Worm (Caenorhabditis elegans) whole organism, L1 larva: ENCODE measurements around the gene aqp-3.

Experiments
- C04F5.9 ChIP-seq: sonication (generic microtip); optimal IDR thresholded peaks from 2 replicates; lab custom pipeline; 2016; ENCODE audit warnings: missing genetic modification characterization, missing compliant biosample characterization
- C16A3.4 ChIP-seq: fragments of 150-350 bp; optimal IDR thresholded peaks from 2 replicates; lab custom pipeline; 2014; ENCODE audit warnings: missing biosample characterization, missing genetic modification characterization
- C34B4.2 ChIP-seq: sonication (generic microtip); optimal IDR thresholded peaks from 2 replicates; lab custom pipeline; 2017; ENCODE audit warnings: mild to moderate bottlenecking, missing genetic modification characterization, missing compliant biosample characterization
- F16B12.6 ChIP-seq: fragments of 150-350 bp; optimal IDR thresholded peaks from 2 replicates; lab custom pipeline; 2014; ENCODE audit warnings: missing biosample characterization, missing genetic modification characterization
- blmp-1 ChIP-seq: fragments of 150-350 bp; optimal IDR thresholded peaks from 2 replicates; lab custom pipeline; 2014; ENCODE audit warnings: missing biosample characterization, missing genetic modification characterization
- ceh-63 ChIP-seq: fragments of 200-800 bp; sonication (Bioruptor generic); optimal IDR thresholded peaks from 2 replicates; lab custom pipeline; 2018; ENCODE audit warnings: mild to moderate bottlenecking, missing genetic modification characterization, missing compliant biosample characterization
- ceh-8 ChIP-seq: fragments of 200-800 bp; sonication (Bioruptor generic); optimal IDR thresholded peaks from 2 replicates; lab custom pipeline; 2018; ENCODE audit warnings: mild to moderate bottlenecking, missing genetic modification characterization, moderate library complexity, missing compliant biosample characterization
- ceh-82 ChIP-seq, 3 experiments: fragments of 150-350 bp in 1 of 3; sonication (generic microtip) in 2 of 3; optimal IDR thresholded peaks; 2 replicates each; lab custom pipeline; 2014 to 2017; ENCODE audit warnings: missing biosample characterization in 3 of 3, missing genetic modification characterization in 3 of 3
- ceh-90 ChIP-seq: sonication (generic microtip); optimal IDR thresholded peaks from 2 replicates; lab custom pipeline; 2016; ENCODE audit warnings: missing genetic modification characterization, missing compliant biosample characterization
- ces-1 ChIP-seq: fragments of 150-350 bp; optimal IDR thresholded peaks from 2 replicates; lab custom pipeline; 2014; ENCODE audit warnings: missing biosample characterization, missing genetic modification reagents, missing genetic modification characterization
- dpl-1 ChIP-seq, 3 experiments: fragments of 150-350 bp in 2 of 3; sonication (generic microtip) in 1 of 3; optimal IDR thresholded peaks; 2 replicates each; lab custom pipeline; 2014 to 2017; ENCODE audit warnings: missing biosample characterization in 3 of 3, missing genetic modification characterization in 3 of 3, missing genetic modification reagents in 3 of 3
- dsc-1 ChIP-seq: sonication (generic microtip); optimal IDR thresholded peaks from 2 replicates; lab custom pipeline; 2016; ENCODE audit warnings: mild to moderate bottlenecking, missing genetic modification characterization, missing compliant biosample characterization
- efl-1 ChIP-seq, 4 experiments: fragments of 150-350 bp; optimal IDR thresholded peaks in 3 of 4; peaks in 1 of 4; 1 replicate in 1 of 4; 2 replicates in 3 of 4; lab custom pipeline; 2014; ENCODE audit warnings: missing biosample characterization in 2 of 4, missing genetic modification characterization in 2 of 4, missing genetic modification reagents in 2 of 4
- efl-3 ChIP-seq: fragments of 200-800 bp; sonication (Bioruptor generic); optimal IDR thresholded peaks from 2 replicates; lab custom pipeline; 2018; ENCODE audit warnings: mild to moderate bottlenecking, missing genetic modification characterization, missing compliant biosample characterization
- egl-13 ChIP-seq: sonication (generic microtip); optimal IDR thresholded peaks from 2 replicates; lab custom pipeline; 2016; ENCODE audit warnings: missing genotype, missing genetic modification reagents, missing genetic modification characterization, missing compliant biosample characterization
- elt-2 ChIP-seq: sonication (generic microtip); optimal IDR thresholded peaks from 2 replicates; lab custom pipeline; 2016; ENCODE audit warnings: missing genetic modification characterization, mild to moderate bottlenecking, inconsistent platforms, missing compliant biosample characterization, missing genetic modification reagents
- fkh-4 ChIP-seq: sonication (generic microtip); optimal IDR thresholded peaks from 2 replicates; lab custom pipeline; 2016; ENCODE audit warnings: missing compliant biosample characterization, missing genetic modification characterization, borderline replicate concordance
- fkh-8 ChIP-seq: sonication (generic microtip); optimal IDR thresholded peaks from 2 replicates; lab custom pipeline; 2016; ENCODE audit warnings: mild to moderate bottlenecking, missing genetic modification characterization, missing compliant biosample characterization
- fos-1 ChIP-seq: fragments of 150-350 bp; optimal IDR thresholded peaks from 2 replicates; lab custom pipeline; 2014; ENCODE audit warnings: missing biosample characterization, missing genetic modification characterization
- grh-1 ChIP-seq: fragments of 200-800 bp; sonication (Bioruptor generic); IDR thresholded peaks from 2 replicates; pipeline ENCODE4 v1.3.6; 2022; ENCODE audit warnings: missing genetic modification reagents, missing genetic modification characterization, missing compliant biosample characterization
- hlh-17 ChIP-seq: fragments of 200-800 bp; sonication (Bioruptor generic); optimal IDR thresholded peaks from 2 replicates; lab custom pipeline; 2018; ENCODE audit warnings: missing genetic modification characterization, mild to moderate bottlenecking, missing compliant biosample characterization, moderate library complexity, borderline replicate concordance
- hlh-4 ChIP-seq: sonication (generic microtip); optimal IDR thresholded peaks from 2 replicates; lab custom pipeline; 2016; ENCODE audit warnings: mild to moderate bottlenecking, missing genetic modification characterization, missing compliant biosample characterization
- hpl-2 ChIP-seq: fragments of 150-350 bp; optimal IDR thresholded peaks from 2 replicates; lab custom pipeline; 2014; ENCODE audit warnings: missing biosample characterization, missing genetic modification reagents, missing genetic modification characterization
- lin-14 ChIP-seq: fragments of 200-800 bp; sonication (Bioruptor generic); optimal IDR thresholded peaks from 2 replicates; lab custom pipeline; 2018; ENCODE audit warnings: mild to moderate bottlenecking, missing genetic modification characterization, moderate library complexity, missing compliant biosample characterization
- lin-15B ChIP-seq: fragments of 150-350 bp; sonication (generic microtip); optimal IDR thresholded peaks from 3 replicates; lab custom pipeline; 2014; ENCODE audit warnings: missing biosample characterization, missing genetic modification characterization
- lin-35 ChIP-seq, 2 experiments: fragments of 150-350 bp; optimal IDR thresholded peaks; 2 replicates each; lab custom pipeline; 2014; ENCODE audit warnings: missing biosample characterization in 2 of 2, missing genetic modification characterization in 2 of 2, missing genetic modification reagents in 2 of 2
- mab-9 ChIP-seq: fragments of 200-800 bp; sonication (Bioruptor generic); IDR thresholded peaks from 2 replicates; pipeline ENCODE4 v1.3.6; 2022; ENCODE audit warnings: missing genetic modification reagents, missing genetic modification characterization, missing compliant biosample characterization
- mep-1 ChIP-seq: fragments of 150-350 bp; optimal IDR thresholded peaks from 2 replicates; lab custom pipeline; 2014; ENCODE audit warnings: missing biosample characterization, missing genetic modification characterization
- nhr-19 ChIP-seq: fragments of 200-800 bp; sonication (Bioruptor generic); conservative IDR thresholded peaks from 2 replicates; pipeline ENCODE4 v1.3.6; 2022; ENCODE audit warnings: missing genetic modification characterization, missing compliant biosample characterization
- nhr-20 ChIP-seq: sonication (generic microtip); optimal IDR thresholded peaks from 2 replicates; lab custom pipeline; 2016; ENCODE audit warnings: mild to moderate bottlenecking, missing genetic modification characterization, missing compliant biosample characterization
- nhr-237 ChIP-seq: fragments of 150-350 bp; optimal IDR thresholded peaks from 2 replicates; lab custom pipeline; 2014; ENCODE audit warnings: missing biosample characterization, missing genetic modification characterization
- nhr-28 ChIP-seq: fragments of 150-350 bp; optimal IDR thresholded peaks from 2 replicates; lab custom pipeline; 2014; ENCODE audit warnings: missing biosample characterization, missing genetic modification characterization
- nhr-76 ChIP-seq: sonication (generic microtip); optimal IDR thresholded peaks from 2 replicates; lab custom pipeline; 2017; ENCODE audit warnings: missing biosample characterization, missing genetic modification characterization
- nhr-77 ChIP-seq: fragments of 150-350 bp; optimal IDR thresholded peaks from 2 replicates; lab custom pipeline; 2014; ENCODE audit warnings: missing biosample characterization, missing genetic modification characterization
- nhr-84 ChIP-seq: sonication (generic microtip); optimal IDR thresholded peaks from 2 replicates; lab custom pipeline; 2017; ENCODE audit warnings: missing biosample characterization, missing genetic modification characterization
- nhr-85 ChIP-seq: sonication (generic microtip); peaks from one replicate; lab custom pipeline; 2016; ENCODE audit warnings: missing genetic modification characterization, inconsistent platforms, missing compliant biosample characterization
- nhr-90 ChIP-seq: sonication (generic microtip); optimal IDR thresholded peaks from 2 replicates; lab custom pipeline; 2016; ENCODE audit warnings: mild to moderate bottlenecking, missing genetic modification characterization, missing compliant biosample characterization; ENCODE audit not compliant: poor library complexity
- pag-3 ChIP-seq: sonication (generic microtip); optimal IDR thresholded peaks from 2 replicates; lab custom pipeline; 2017; ENCODE audit warnings: missing genetic modification characterization, mild to moderate bottlenecking, missing compliant biosample characterization, antibody characterized with exemption, borderline replicate concordance; ENCODE audit not compliant: insufficient read depth
- pax-3 ChIP-seq: fragments of 200-800 bp; sonication (Bioruptor generic); optimal IDR thresholded peaks from 2 replicates; lab custom pipeline; 2018; ENCODE audit warnings: mild to moderate bottlenecking, missing genetic modification characterization, moderate library complexity, missing compliant biosample characterization
- pqm-1 ChIP-seq: sonication (generic microtip); optimal IDR thresholded peaks from 3 replicates; lab custom pipeline; 2017; ENCODE audit warnings: missing biosample characterization, missing genetic modification characterization
- rnt-1 ChIP-seq: sonication (generic microtip); optimal IDR thresholded peaks from 2 replicates; lab custom pipeline; 2016; ENCODE audit warnings: mild to moderate bottlenecking, missing genetic modification characterization, moderate library complexity, missing compliant biosample characterization
- skn-1 ChIP-seq: fragments of 150-350 bp; optimal IDR thresholded peaks from 2 replicates; lab custom pipeline; 2014; ENCODE audit warnings: missing biosample characterization, missing genetic modification characterization
- snpc-4 ChIP-seq: fragments of 150-350 bp; optimal IDR thresholded peaks from 2 replicates; lab custom pipeline; 2014; ENCODE audit warnings: missing biosample characterization, missing genetic modification characterization
- sox-4 ChIP-seq: sonication (generic microtip); optimal IDR thresholded peaks from 2 replicates; lab custom pipeline; 2016; ENCODE audit warnings: missing genetic modification characterization, missing compliant biosample characterization
- sptf-1 ChIP-seq: fragments of 150-350 bp; optimal IDR thresholded peaks from 2 replicates; lab custom pipeline; 2014; ENCODE audit warnings: missing biosample characterization, missing genetic modification characterization
- tlp-1 ChIP-seq: fragments of 150-350 bp; optimal IDR thresholded peaks from 2 replicates; lab custom pipeline; 2014; ENCODE audit warnings: missing biosample characterization, missing genetic modification characterization
- unc-98 ChIP-seq: fragments of 200-800 bp; sonication (Bioruptor generic); IDR thresholded peaks from 2 replicates; pipeline ENCODE4 v1.3.6; 2022; ENCODE audit warnings: missing genetic modification characterization, missing compliant biosample characterization
- xbp-1 ChIP-seq: sonication (generic microtip); optimal IDR thresholded peaks from 2 replicates; lab custom pipeline; 2016; ENCODE audit warnings: missing genetic modification characterization, missing compliant biosample characterization
- zip-4 ChIP-seq: fragments of 200-800 bp; sonication (Bioruptor generic); optimal IDR thresholded peaks from 2 replicates; lab custom pipeline; 2018; ENCODE audit warnings: mild to moderate bottlenecking, missing genetic modification characterization, moderate library complexity, missing compliant biosample characterization
- ztf-11 ChIP-seq, 2 experiments: sonication (generic microtip); optimal IDR thresholded peaks; 2 replicates each; lab custom pipeline; 2016 to 2017; ENCODE audit warnings: missing genetic modification characterization in 2 of 2, missing biosample characterization in 1 of 2, missing compliant biosample characterization in 1 of 2
- ztf-4 ChIP-seq: fragments of 150-350 bp; optimal IDR thresholded peaks from 2 replicates; lab custom pipeline; 2014; ENCODE audit warnings: missing biosample characterization, missing genetic modification characterization

Gene aqp-3

DNA sequence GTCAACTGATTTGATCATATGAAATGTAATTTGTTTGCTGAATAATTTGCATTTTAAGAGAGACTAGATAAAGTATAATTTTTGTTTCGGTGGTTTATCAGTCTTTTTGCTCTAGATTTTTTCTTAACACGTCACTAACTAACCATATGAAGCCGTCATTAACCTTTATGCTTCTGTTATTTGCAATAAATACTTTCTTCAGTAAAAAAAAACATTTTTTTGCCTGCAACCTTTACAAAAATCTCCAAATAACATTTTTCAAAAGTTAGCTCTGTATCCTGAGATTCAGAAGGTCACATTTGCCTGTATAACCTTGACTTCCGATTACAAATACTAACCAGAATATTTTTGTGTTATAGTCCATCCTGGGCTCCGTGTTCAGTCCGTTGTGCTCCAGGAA, 4.5 kb upstream of the aqp-3 start:
- TF ChIP-seq dpl-1 (GFP tag; optimal IDR thresholded peaks at IDR 0.05; lab: Kevin White, UChicago): no peak
- no peak for TF ChIP-seq ztf-11 (tag; optimal IDR thresholded peaks at IDR 0.05; lab: Kevin White, UChicago)
- TF ChIP-seq mab-9 (GFP tag; lab: Robert Waterston, UW): no peak
- TF ChIP-seq ceh-90 (tag; lab: Kevin White, UChicago): no peak
- TF ChIP-seq fkh-8 (tag; lab: Kevin White, UChicago): no peak
- no peak for TF ChIP-seq lin-15B
- TF ChIP-seq ztf-4 (tag; lab: Kevin White, UChicago): no peak
- no peak for TF ChIP-seq ces-1 (GFP tag; lab: Kevin White, UChicago)
- TF ChIP-seq efl-3: no peak
- TF ChIP-seq nhr-28 (tag; lab: Kevin White, UChicago): no peak
- TF ChIP-seq ceh-8 (GFP tag; lab: Kevin White, UChicago): no peak
- no peak for TF ChIP-seq nhr-85 (tag; lab: Kevin White, UChicago)
- no peak for TF ChIP-seq pqm-1 (tag; lab: Kevin White, UChicago)
- TF ChIP-seq unc-98 (GFP tag; lab: Robert Waterston, UW): no peak
- no peak for TF ChIP-seq xbp-1 (tag; lab: Kevin White, UChicago)
- no peak for TF ChIP-seq sox-4 (tag; lab: Kevin White, UChicago)
- no peak for TF ChIP-seq nhr-237 (tag; lab: Kevin White, UChicago)
- TF ChIP-seq lin-14 (GFP tag; lab: Kevin White, UChicago): no peak
- TF ChIP-seq hlh-17 (GFP tag; lab: Kevin White, UChicago): no peak
- TF ChIP-seq nhr-90 (tag; lab: Kevin White, UChicago): no peak

DNA sequence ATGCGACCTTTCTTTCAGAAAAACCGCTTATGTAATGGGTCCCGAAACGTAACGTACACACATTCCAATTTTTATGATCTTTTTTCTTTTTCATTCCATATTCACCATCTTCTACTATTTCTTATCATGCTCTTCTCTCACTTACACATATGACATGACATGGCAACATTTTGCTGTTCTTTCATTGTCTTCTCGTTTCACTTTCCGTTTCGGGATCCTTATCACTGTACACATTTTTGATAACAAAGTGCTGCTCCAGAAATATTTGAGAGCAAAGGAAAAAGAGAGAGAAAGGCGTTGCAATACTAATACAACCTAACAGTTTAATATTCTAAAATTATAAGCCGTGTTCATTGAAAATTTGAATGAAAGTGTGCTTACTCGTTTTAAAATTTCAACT, 4.1 kb upstream of the aqp-3 start:
- TF ChIP-seq sox-4 (tag; lab: Kevin White, UChicago) (no peak), C04F5.9 (tag; lab: Kevin White, UChicago) (no peak), ceh-63 (GFP tag; lab: Kevin White, UChicago) (no peak), nhr-90 (tag; lab: Kevin White, UChicago) (no peak), C16A3.4 (tag; lab: Kevin White, UChicago) (no peak), mep-1 (tag; lab: Kevin White, UChicago) (no peak), nhr-20 (tag; lab: Kevin White, UChicago) (peak; percentile 5), snpc-4 (no peak), blmp-1 (tag; lab: Kevin White, UChicago) (peak; percentile 8), dsc-1 (tag; lab: Kevin White, UChicago) (no peak), tlp-1 (no peak), elt-2 (tag; lab: Kevin White, UChicago) (peak; percentile 85), rnt-1 (tag; lab: Kevin White, UChicago) (no peak), zip-4 (no peak), ceh-90 (tag; lab: Kevin White, UChicago) (no peak), lin-14 (GFP tag; lab: Kevin White, UChicago) (no peak), lin-35 (GFP tag; optimal IDR thresholded peaks at IDR 0.05; lab: Kevin White, UChicago) (peak in 1 of 2 experiments; percentile 45), skn-1 (tag; lab: Kevin White, UChicago) (no peak), fkh-4 (tag; lab: Kevin White, UChicago) (no peak), efl-1 (optimal IDR thresholded peaks at IDR 0.05; lab: Kevin White, UChicago) (no peak), efl-1 (GFP tag; optimal IDR thresholded peaks at IDR 0.05 in 1 of 2; lab: Kevin White, UChicago) (peak in 1 of 2 experiments; percentile 83), hlh-4 (tag; lab: Kevin White, UChicago) (no peak), pax-3 (tag; lab: Kevin White, UChicago) (no peak), sptf-1 (tag; lab: Kevin White, UChicago) (no peak), nhr-77 (tag; lab: Kevin White, UChicago) (no peak), fos-1 (no peak), ceh-82 (tag; optimal IDR thresholded peaks at IDR 0.05; lab: Kevin White, UChicago) (no peak), F16B12.6 (tag; lab: Kevin White, UChicago) (no peak), grh-1 (no peak), nhr-19 (GFP tag; lab: Robert Waterston, UW) (no peak), hpl-2 (GFP tag; lab: Kevin White, UChicago) (no peak), nhr-76 (no peak), nhr-84 (no peak), egl-13 (no peak), pag-3 (tag; lab: Kevin White, UChicago) (no peak), C34B4.2 (no peak)
